Worm (Caenorhabditis elegans) whole organism, mixed stage, embryonic: ENCODE measurements around the gene B0024.3.

Source experiments
- bed-3 ChIP-seq: fragments of 200-800 bp; sonication (Bioruptor generic); optimal IDR thresholded peaks from 3 replicates; lab custom pipeline; 2018; ENCODE audit warnings: mild to moderate bottlenecking, missing genetic modification characterization, moderate library complexity, missing compliant biosample characterization
- blmp-1 ChIP-seq: fragments of 150-350 bp; optimal IDR thresholded peaks from 2 replicates; lab custom pipeline; 2014; ENCODE audit warnings: missing biosample characterization, missing genetic modification characterization
- lin-13 ChIP-seq: fragments of 150-350 bp; optimal IDR thresholded peaks from 2 replicates; lab custom pipeline; 2014; ENCODE audit warnings: missing biosample characterization, missing genetic modification characterization
- mls-2 ChIP-seq: sonication (generic microtip); optimal IDR thresholded peaks from 2 replicates; lab custom pipeline; 2016; ENCODE audit warnings: mild to moderate bottlenecking, missing genetic modification characterization, moderate library complexity, missing compliant biosample characterization
- nhr-237 ChIP-seq: fragments of 150-350 bp; optimal IDR thresholded peaks from 2 replicates; lab custom pipeline; 2014; ENCODE audit warnings: missing biosample characterization, missing genetic modification characterization
- nhr-76 ChIP-seq: sonication (generic microtip); optimal IDR thresholded peaks from 2 replicates; lab custom pipeline; 2017; ENCODE audit warnings: missing biosample characterization, missing genetic modification characterization
- pha-4 ChIP-seq: fragments of 150-350 bp; optimal IDR thresholded peaks from 2 replicates; lab custom pipeline; 2018; ENCODE audit warnings: missing biosample characterization, missing genetic modification reagents, missing genetic modification characterization
- snpc-4 ChIP-seq: fragments of 150-350 bp; optimal IDR thresholded peaks from 2 replicates; lab custom pipeline; 2014; ENCODE audit warnings: missing biosample characterization, missing genetic modification characterization
- unc-62 ChIP-seq: fragments of 150-350 bp; optimal IDR thresholded peaks from 2 replicates; lab custom pipeline; 2014; ENCODE audit warnings: missing biosample characterization, missing genetic modification reagents, missing genetic modification characterization
- zip-8 ChIP-seq: fragments of 150-350 bp; optimal IDR thresholded peaks from 2 replicates; lab custom pipeline; 2014; ENCODE audit warnings: missing biosample characterization, missing genetic modification characterization

DNA sequence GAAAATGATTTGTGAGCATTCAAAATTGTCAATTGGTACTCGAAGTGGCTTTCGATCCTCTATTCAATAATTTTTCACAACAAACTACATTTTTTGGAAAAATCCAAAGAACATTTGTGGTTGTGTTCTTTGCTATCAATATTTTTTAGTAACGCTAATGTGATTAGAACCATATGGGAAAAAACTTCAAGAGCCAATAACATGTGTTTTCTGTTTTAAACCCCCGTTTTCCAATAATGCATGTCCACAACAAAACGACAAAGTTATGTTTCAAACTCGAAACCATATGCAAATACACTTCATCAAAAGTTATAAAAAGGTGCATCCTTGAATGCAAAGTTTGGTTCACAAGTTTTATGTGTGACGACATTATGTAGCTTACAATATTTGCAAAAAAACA lies 1.5 kb upstream of the B0024.3 start:
- TF ChIP-seq unc-62 (GFP tag; lab: Kevin White, UChicago), result no peak
- TF ChIP-seq mls-2, result no peak
- no peak for TF ChIP-seq snpc-4 (tag; lab: Kevin White, UChicago)
- no peak for TF ChIP-seq nhr-237 (tag; lab: Kevin White, UChicago)
- no peak for TF ChIP-seq lin-13 (tag; lab: Kevin White, UChicago)
- TF ChIP-seq blmp-1, result no peak
- TF ChIP-seq pha-4 (tag; lab: Kevin White, UChicago), result no peak
- no peak for TF ChIP-seq nhr-76 (tag; lab: Kevin White, UChicago)
- TF ChIP-seq zip-8 (tag; lab: Kevin White, UChicago), result no peak
- TF ChIP-seq bed-3 (GFP tag; lab: Kevin White, UChicago), result no peak
